Worm (Caenorhabditis elegans): ENCODE measurements around the gene ikke-1.

ikke-1 gene

ce11 chrIII:9069712-9070111 lies 19.2 kb upstream of the ikke-1 start:
- TF ChIP-seq dve-1 (tag; optimal IDR thresholded peaks at IDR 0.05) (no peak), ztf-16 (tag; optimal IDR thresholded peaks at IDR 0.05) (no peak), syd-9 (tag; optimal IDR thresholded peaks at IDR 0.05) (no peak), ceh-9 (tag; optimal IDR thresholded peaks at IDR 0.05) (no peak)

- TF ChIP-seq ceh-45 (GFP tag; IDR thresholded peaks at IDR 0.05) (no peak), eyg-1 (tag; optimal IDR thresholded peaks at IDR 0.05) (no peak), ceh-19 (GFP tag; optimal IDR thresholded peaks at IDR 0.05) (no peak), ztf-16 (tag; optimal IDR thresholded peaks at IDR 0.05) (no peak), ahr-1 (tag; optimal IDR thresholded peaks at IDR 0.05) (no peak), C38D4.7 (GFP tag; optimal IDR thresholded peaks at IDR 0.05) (no peak), ceh-24 (tag; optimal IDR thresholded peaks at IDR 0.05) (no peak), tbx-2 (tag; optimal IDR thresholded peaks at IDR 0.05) (no peak), ceh-34 (tag; optimal IDR thresholded peaks at IDR 0.05) (no peak), gmeb-2 (tag; optimal IDR thresholded peaks at IDR 0.05) (no peak)
These were observed 9.8 kb upstream of the ikke-1 start for ce11 chrIII:9060267-9060666.

ce11 chrIII:9058959-9059534 lies 8.5 kb upstream of the ikke-1 start, which contains the start of gene gst-1:
Gene gst-1 (plus strand): TSS chrIII:9059331.
- no peak for TF ChIP-seq unc-42 (tag; optimal IDR thresholded peaks at IDR 0.05)
- no peak for TF ChIP-seq F13H6.1 (tag; optimal IDR thresholded peaks at IDR 0.05)
- TF ChIP-seq unc-3 (GFP tag; conservative IDR thresholded peaks at IDR 0.05) = no peak
- no peak for TF ChIP-seq unc-3 (tag; optimal IDR thresholded peaks at IDR 0.05)
- no peak for TF ChIP-seq K09A11.1 (tag; optimal IDR thresholded peaks at IDR 0.05; ENCODE audit: insufficient read depth)
- TF ChIP-seq sox-2 (GFP tag; IDR thresholded peaks at IDR 0.05) = no peak

- TF ChIP-seq che-1 (tag; optimal IDR thresholded peaks at IDR 0.05) (no peak), elt-4 (tag; optimal IDR thresholded peaks at IDR 0.05) (no peak), fkh-10 (GFP tag; optimal IDR thresholded peaks at IDR 0.05) (no peak), syd-9 (tag; optimal IDR thresholded peaks at IDR 0.05) (no peak), unc-42 (tag; optimal IDR thresholded peaks at IDR 0.05) (peak; percentile 8), zip-5 (tag; optimal IDR thresholded peaks at IDR 0.05) (no peak), ceh-31 (tag; optimal IDR thresholded peaks at IDR 0.05) (no peak)
These were observed 4.1 kb upstream of the ikke-1 start, which contains the start of gene cls-2 for ce11 chrIII:9054414-9055147. Gene cls-2 (plus strand): TSS chrIII:9055048.

ce11 chrIII:9053740-9054252 lies 3.3 kb upstream of the ikke-1 start, which contains the start of gene R107.5:
Gene R107.5 (minus strand): TSS chrIII:9053790.
- peak; percentile 91 for TF ChIP-seq ceh-30 (tag; optimal IDR thresholded peaks at IDR 0.05)
- TF ChIP-seq pag-3 (tag; optimal IDR thresholded peaks at IDR 0.05; ENCODE audit: borderline replicate concordance) = no peak
- no peak for TF ChIP-seq ttx-3 (tag; optimal IDR thresholded peaks at IDR 0.05)
- peak; percentile 85 for TF ChIP-seq ceh-34 (tag; optimal IDR thresholded peaks at IDR 0.05)
- no peak for TF ChIP-seq npax-4 (tag; optimal IDR thresholded peaks at IDR 0.05)
- no peak for TF ChIP-seq pha-4 (tag; optimal IDR thresholded peaks at IDR 0.05)
- TF ChIP-seq pros-1 (tag; optimal IDR thresholded peaks at IDR 0.05) = peak; percentile 3
- no peak for TF ChIP-seq unc-3 (GFP tag; conservative IDR thresholded peaks at IDR 0.05)
- TF ChIP-seq unc-3 (tag; optimal IDR thresholded peaks at IDR 0.05) = no peak
- TF ChIP-seq elt-2 (tag; optimal IDR thresholded peaks at IDR 0.05) = peak; percentile 29
- peak; percentile 8 for TF ChIP-seq ceh-2 (tag; optimal IDR thresholded peaks at IDR 0.05)
- TF ChIP-seq dmd-4 (tag; optimal IDR thresholded peaks at IDR 0.05; ENCODE audit: borderline replicate concordance) = no peak
- TF ChIP-seq fkh-6 (tag; optimal IDR thresholded peaks at IDR 0.05) = no peak
- peak; percentile 95 for TF ChIP-seq ref-2 (tag; optimal IDR thresholded peaks at IDR 0.05)
- TF ChIP-seq pat-9 (tag; optimal IDR thresholded peaks at IDR 0.05) = no peak
- TF ChIP-seq pqm-1 (tag; optimal IDR thresholded peaks at IDR 0.05) = no peak
- peak; percentile 58 for TF ChIP-seq sox-2 (GFP tag; IDR thresholded peaks at IDR 0.05)
- TF ChIP-seq hlh-6 (tag; optimal IDR thresholded peaks at IDR 0.05) = no peak
- TF ChIP-seq sox-4 (tag; optimal IDR thresholded peaks at IDR 0.05) = no peak
- TF ChIP-seq ahr-1 (tag; optimal IDR thresholded peaks at IDR 0.05) = no peak
- peak; percentile 38 for TF ChIP-seq ceh-48 (tag; optimal IDR thresholded peaks at IDR 0.05)
- TF ChIP-seq Y22D7AL.16 (tag; optimal IDR thresholded peaks at IDR 0.05) = no peak
- peak; percentile 81 for TF ChIP-seq ceh-18 (tag; optimal IDR thresholded peaks at IDR 0.05)
- peak; percentile 42 for TF ChIP-seq ztf-16 (tag; optimal IDR thresholded peaks at IDR 0.05)
- no peak for TF ChIP-seq fax-1 (tag; optimal IDR thresholded peaks at IDR 0.05)
